Fruit fly (Drosophila melanogaster) whole organism, embryonic: ENCODE measurements around the gene Cyp28c1.
A peak's percentile ranks its signal among the peaks of the same experiment; 100 is the strongest.

Experiments used
- CG10431 ChIP-seq: fragments of 200-800 bp; sonication (Bioruptor generic); optimal IDR thresholded peaks from 3 replicates; lab custom pipeline; 2018; ENCODE audit warnings: missing biosample characterization, mild to moderate bottlenecking, missing genetic modification characterization
- CG11085 ChIP-seq: fragments of 200-800 bp; sonication (Bioruptor generic); IDR thresholded peaks from 2 replicates; pipeline ENCODE4 v1.3.6; 2022; ENCODE audit warnings: missing biosample characterization, missing genetic modification characterization
- CG1233 ChIP-seq: fragments of 200-800 bp; sonication (Bioruptor generic); optimal IDR thresholded peaks from 4 replicates; lab custom pipeline; 2018; ENCODE audit warnings: missing biosample characterization, mild to moderate bottlenecking, missing genetic modification characterization
- CG13624 ChIP-seq: fragments of 200-800 bp; sonication (Bioruptor generic); optimal IDR thresholded peaks from 2 replicates; lab custom pipeline; 2016; ENCODE audit warnings: missing biosample characterization, missing genetic modification characterization
- CG15514 ChIP-seq: fragments of 200-800 bp; sonication (Bioruptor generic); optimal IDR thresholded peaks from 3 replicates; lab custom pipeline; 2017; ENCODE audit warnings: missing biosample characterization, missing genetic modification characterization, mild to moderate bottlenecking, moderate library complexity, missing genetic modification reagents
- CG15696 ChIP-seq: fragments of 200-800 bp; sonication (Bioruptor generic); optimal IDR thresholded peaks from 2 replicates; lab custom pipeline; 2019; ENCODE audit warnings: missing biosample characterization, mild to moderate bottlenecking, missing genetic modification characterization, moderate library complexity
- CG17385 ChIP-seq: fragments of 200-800 bp; sonication (Bioruptor generic); optimal IDR thresholded peaks from 3 replicates; lab custom pipeline; 2018; ENCODE audit warnings: missing biosample characterization, mild to moderate bottlenecking, missing genetic modification characterization
- CG17829 ChIP-seq: fragments of 200-800 bp; optimal IDR thresholded peaks from 2 replicates; lab custom pipeline; 2019; ENCODE audit warnings: missing biosample characterization, mild to moderate bottlenecking, missing genetic modification characterization, moderate library complexity
- CG34224 ChIP-seq: fragments of 200-800 bp; sonication (Bioruptor generic); IDR thresholded peaks from 3 replicates; pipeline ENCODE4 v1.3.6; 2022; ENCODE audit warnings: missing biosample characterization, missing genetic modification characterization; ENCODE audit not compliant: partially characterized antibody
- CG42726 ChIP-seq: fragments of 200-800 bp; sonication (Bioruptor generic); IDR thresholded peaks from 2 replicates; pipeline ENCODE4 v1.3.6; 2022; ENCODE audit warnings: missing biosample characterization, missing genetic modification characterization; ENCODE audit not compliant: partially characterized antibody
- CG4854 ChIP-seq: fragments of 200-800 bp; sonication (Bioruptor generic); optimal IDR thresholded peaks from 2 replicates; lab custom pipeline; 2016; ENCODE audit warnings: missing biosample characterization, missing genetic modification characterization, inconsistent platforms
- CG8290 ChIP-seq, 3 experiments: fragments of 200-800 bp; sonication (Bioruptor generic); optimal IDR thresholded peaks; 2 replicates each; lab custom pipeline; 2016 to 2019; ENCODE audit warnings: missing biosample characterization in 3 of 3, missing genetic modification characterization in 3 of 3, mild to moderate bottlenecking in 2 of 3, moderate library complexity in 1 of 3
- D19A ChIP-seq: fragments of 200-800 bp; optimal IDR thresholded peaks from 3 replicates; lab custom pipeline; 2019; ENCODE audit warnings: missing biosample characterization, mild to moderate bottlenecking, missing genetic modification characterization, moderate library complexity
- Dad ChIP-seq: fragments of 200-800 bp; sonication (Bioruptor generic); optimal IDR thresholded peaks from 3 replicates; lab custom pipeline; 2016; ENCODE audit warnings: missing biosample characterization, missing genetic modification characterization
- Elba2 ChIP-seq: fragments of 200-800 bp; sonication (Bioruptor generic); optimal IDR thresholded peaks from 3 replicates; lab custom pipeline; 2016; ENCODE audit warnings: missing biosample characterization, missing genetic modification characterization
- Ets65A ChIP-seq: fragments of 200-800 bp; sonication (Bioruptor generic); peaks from one replicate; lab custom pipeline; 2016; ENCODE audit warnings: missing biosample characterization, missing genetic modification characterization
- Fer1 ChIP-seq: fragments of 200-800 bp; sonication (Bioruptor generic); optimal IDR thresholded peaks from 2 replicates; lab custom pipeline; 2017; ENCODE audit warnings: missing biosample characterization, mild to moderate bottlenecking, missing genetic modification characterization
- HLH4C ChIP-seq: fragments of 200-800 bp; sonication (Bioruptor generic); IDR thresholded peaks from 3 replicates; pipeline ENCODE4 v1.3.6; 2022; ENCODE audit warnings: missing biosample characterization, missing genetic modification characterization; ENCODE audit not compliant: partially characterized antibody
- Hr3 ChIP-seq: fragments of 200-800 bp; sonication (Bioruptor generic); optimal IDR thresholded peaks from 3 replicates; lab custom pipeline; 2016; ENCODE audit warnings: missing biosample characterization, missing genetic modification characterization
- Xrp1 ChIP-seq: fragments of 200-800 bp; sonication (Bioruptor generic); IDR thresholded peaks from 2 replicates; pipeline ENCODE4 v1.3.6; 2022; ENCODE audit warnings: missing biosample characterization, missing genetic modification characterization
- YL-1 ChIP-seq: fragments of 200-800 bp; sonication (Bioruptor generic); optimal IDR thresholded peaks from 3 replicates; lab custom pipeline; 2017; ENCODE audit warnings: missing biosample characterization, mild to moderate bottlenecking, missing genetic modification characterization
- br ChIP-seq: fragments of >200 bp; optimal IDR thresholded peaks from 2 replicates; lab custom pipeline; 2017
- cad ChIP-seq: fragments of >200 bp; optimal IDR thresholded peaks from 2 replicates; lab custom pipeline; 2017; ENCODE audit warnings: missing biosample characterization, missing genetic modification characterization
- chn ChIP-seq: fragments of 200-800 bp; sonication (Bioruptor generic); optimal IDR thresholded peaks from 2 replicates; lab custom pipeline; 2016; ENCODE audit warnings: missing biosample characterization, missing genetic modification characterization
- dan ChIP-seq: fragments of 200-800 bp; sonication (Bioruptor generic); IDR thresholded peaks from 2 replicates; pipeline ENCODE4 v1.3.6; 2022; ENCODE audit warnings: missing biosample characterization, missing genetic modification characterization
- ems ChIP-seq: fragments of 200-800 bp; sonication (Bioruptor generic); optimal IDR thresholded peaks from 3 replicates; lab custom pipeline; 2016; ENCODE audit warnings: missing biosample characterization, missing genetic modification characterization
- ftz-f1 ChIP-seq: fragments of 200-800 bp; sonication (Bioruptor generic); optimal IDR thresholded peaks from 2 replicates; lab custom pipeline; 2016; ENCODE audit warnings: missing biosample characterization, missing genetic modification characterization
- gem ChIP-seq: fragments of 200-800 bp; sonication (Bioruptor generic); optimal IDR thresholded peaks from 2 replicates; lab custom pipeline; 2019; ENCODE audit warnings: missing biosample characterization, mild to moderate bottlenecking, missing genetic modification characterization, moderate library complexity
- gfzf ChIP-seq: fragments of 200-800 bp; sonication (Bioruptor generic); optimal IDR thresholded peaks from 2 replicates; lab custom pipeline; 2016; ENCODE audit warnings: missing biosample characterization, mild to moderate bottlenecking, missing genetic modification characterization, moderate library complexity
- ind ChIP-seq: fragments of 200-800 bp; sonication (Bioruptor generic); optimal IDR thresholded peaks from 3 replicates; lab custom pipeline; 2016; ENCODE audit warnings: missing biosample characterization, missing genetic modification characterization
- insv ChIP-seq, 2 experiments: fragments of 200-800 bp; sonication (Bioruptor generic); optimal IDR thresholded peaks; 3 replicates each; lab custom pipeline; 2016 to 2018; ENCODE audit warnings: missing biosample characterization in 2 of 2, missing genetic modification characterization in 2 of 2
- inv ChIP-seq: fragments of 200-800 bp; sonication (Bioruptor generic); IDR thresholded peaks from 2 replicates; pipeline ENCODE4 v1.3.6; 2022; ENCODE audit warnings: missing biosample characterization, missing genetic modification characterization; ENCODE audit not compliant: partially characterized antibody
- lmd ChIP-seq: fragments of 200-800 bp; sonication (Bioruptor generic); IDR thresholded peaks from 2 replicates; pipeline ENCODE4 v1.3.6; 2022; ENCODE audit warnings: missing biosample characterization, missing genetic modification characterization
- luna ChIP-seq: fragments of 200-800 bp; sonication (Bioruptor generic); optimal IDR thresholded peaks from 2 replicates; lab custom pipeline; 2016; ENCODE audit warnings: missing biosample characterization, missing genetic modification characterization
- mld ChIP-seq: fragments of 200-800 bp; sonication (Bioruptor generic); IDR thresholded peaks from 3 replicates; pipeline ENCODE4 v1.3.6; 2022; ENCODE audit warnings: missing biosample characterization, missing genetic modification characterization; ENCODE audit not compliant: partially characterized antibody
- phol ChIP-seq: fragments of 200-800 bp; sonication (Bioruptor generic); optimal IDR thresholded peaks from 3 replicates; lab custom pipeline; 2018; ENCODE audit warnings: missing biosample characterization, mild to moderate bottlenecking, missing genetic modification characterization, moderate library complexity
- row ChIP-seq: fragments of 200-800 bp; sonication (Bioruptor generic); IDR thresholded peaks from 3 replicates; pipeline ENCODE4 v1.3.6; 2022; ENCODE audit warnings: missing biosample characterization, missing genetic modification characterization
- sc ChIP-seq, 3 experiments: fragments of >200 bp in 2 of 3; fragments of 200-800 bp in 1 of 3; sonication (Bioruptor generic) in 1 of 3; optimal IDR thresholded peaks; 2 replicates in 2 of 3; 3 replicates in 1 of 3; lab custom pipeline; 2017; ENCODE audit warnings: mild to moderate bottlenecking in 1 of 3, missing biosample characterization in 1 of 3, missing genetic modification characterization in 1 of 3, missing genetic modification reagents in 1 of 3
- scrt ChIP-seq: fragments of 200-800 bp; sonication (Bioruptor generic); optimal IDR thresholded peaks from 2 replicates; lab custom pipeline; 2018; ENCODE audit warnings: missing biosample characterization, mild to moderate bottlenecking, missing genetic modification characterization, moderate library complexity
- sd ChIP-seq: fragments of 200-800 bp; sonication (Bioruptor generic); optimal IDR thresholded peaks from 3 replicates; lab custom pipeline; 2018; ENCODE audit warnings: missing biosample characterization, mild to moderate bottlenecking, missing genetic modification characterization, moderate library complexity
- sens-2 ChIP-seq: fragments of 200-800 bp; sonication (Bioruptor generic); IDR thresholded peaks from 2 replicates; pipeline ENCODE4 v1.3.6; 2022; ENCODE audit warnings: missing biosample characterization, missing genetic modification characterization
- sisA ChIP-seq: fragments of 200-800 bp; sonication (Bioruptor generic); IDR thresholded peaks from 2 replicates; pipeline ENCODE4 v1.3.6; 2022; ENCODE audit warnings: missing biosample characterization, missing genetic modification characterization
- slbo ChIP-seq: fragments of 200-800 bp; sonication (Bioruptor generic); IDR thresholded peaks from 2 replicates; pipeline ENCODE4 v1.3.6; 2022; ENCODE audit warnings: missing biosample characterization, missing genetic modification characterization
- slp2 ChIP-seq: fragments of 200-800 bp; sonication (Bioruptor generic); optimal IDR thresholded peaks from 2 replicates; lab custom pipeline; 2016; ENCODE audit warnings: missing biosample characterization, missing genetic modification characterization
- sob ChIP-seq: fragments of 200-800 bp; sonication (Bioruptor generic); IDR thresholded peaks from 2 replicates; pipeline ENCODE4 v1.3.6; 2022; ENCODE audit warnings: missing biosample characterization, missing genetic modification characterization
- stwl ChIP-seq: fragments of 200-800 bp; sonication (Bioruptor generic); optimal IDR thresholded peaks from 3 replicates; lab custom pipeline; 2018; ENCODE audit warnings: missing biosample characterization, mild to moderate bottlenecking, missing genetic modification characterization, moderate library complexity
- tap ChIP-seq: fragments of 200-800 bp; optimal IDR thresholded peaks from 3 replicates; lab custom pipeline; 2019; ENCODE audit warnings: missing biosample characterization, mild to moderate bottlenecking, missing genetic modification characterization, moderate library complexity
- unpg ChIP-seq: fragments of 200-800 bp; sonication (Bioruptor generic); optimal IDR thresholded peaks from 3 replicates; lab custom pipeline; 2018; ENCODE audit warnings: missing biosample characterization, mild to moderate bottlenecking, missing genetic modification characterization, moderate library complexity
- zen2 ChIP-seq: fragments of 200-800 bp; sonication (Bioruptor generic); IDR thresholded peaks from 3 replicates; pipeline ENCODE4 v1.3.6; 2022; ENCODE audit warnings: missing biosample characterization, missing genetic modification characterization; ENCODE audit not compliant: partially characterized antibody

Gene Cyp28c1

DNA sequence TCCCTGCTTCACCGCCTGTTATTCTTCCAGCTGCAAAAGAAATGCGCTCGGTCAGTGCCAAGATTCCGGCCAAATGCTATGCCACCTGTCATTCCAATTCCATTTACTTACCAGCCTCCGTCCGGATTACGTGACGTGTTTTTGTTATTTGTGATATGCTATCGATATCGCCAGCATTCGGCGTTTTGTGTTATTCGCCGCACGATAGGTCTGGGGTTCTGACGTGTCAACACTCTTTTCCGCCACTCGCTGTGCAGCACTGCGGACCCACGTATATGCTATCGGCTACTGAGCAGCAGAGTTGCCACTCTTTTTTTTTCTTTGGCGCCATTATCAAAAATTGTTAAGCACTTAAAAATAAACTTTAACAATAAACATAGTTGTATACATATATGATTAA, 12.9 kb downstream of the Cyp28c1 start, which contains the start of gene p24-1 (continued):
- TF ChIP-seq ftz-f1 (GFP tag; lab: Kevin White, UChicago) = peak; percentile 9
- TF ChIP-seq stwl = peak; percentile 85
- peak; percentile 52 for TF ChIP-seq Dad
- TF ChIP-seq YL-1 (GFP tag; lab: Kevin White, UChicago) = peak; percentile 90
- peak; percentile 53 for TF ChIP-seq Fer1
- TF ChIP-seq sob (GFP tag; lab: Robert Waterston, UW) = peak; percentile 80
- peak; percentile 12; the same call in 1 of the 2 replicates for TF ChIP-seq sisA
- peak; percentile 35; the same call in 1 of the 2 replicates for TF ChIP-seq Xrp1 (GFP tag; lab: Robert Waterston, UW)
- peak; percentile 70 for TF ChIP-seq CG13624 (GFP tag; lab: Kevin White, UChicago)
- peak; percentile 50 for TF ChIP-seq CG17829 (tag; lab: Kevin White, UChicago)
- TF ChIP-seq CG42726 (GFP tag; lab: Robert Waterston, UW) = peak; percentile 94
- peak; percentile 64 for TF ChIP-seq phol (tag; lab: Kevin White, UChicago)
- peak; percentile 83 for TF ChIP-seq HLH4C (GFP tag; lab: Robert Waterston, UW)
- no peak for TF ChIP-seq luna (GFP tag; lab: Kevin White, UChicago)
- no peak for TF ChIP-seq dan (GFP tag; lab: Robert Waterston, UW)
- TF ChIP-seq tap (tag; lab: Kevin White, UChicago) = peak; percentile 12
- peak; percentile 60 for TF ChIP-seq chn
- TF ChIP-seq row (GFP tag; lab: Robert Waterston, UW) = peak; percentile 54
- peak; percentile 86 for TF ChIP-seq CG15514 (GFP tag; lab: Kevin White, UChicago)
- peak; percentile 37 for TF ChIP-seq ind (GFP tag; lab: Kevin White, UChicago)
- TF ChIP-seq mld (GFP tag; lab: Robert Waterston, UW) = peak; percentile 81
- TF ChIP-seq CG8290 (GFP tag; optimal IDR thresholded peaks at IDR 0.05; lab: Kevin White, UChicago) = peak; percentile 87
- peak in 1 of 2 experiments; percentile 91 for TF ChIP-seq CG8290 (tag; optimal IDR thresholded peaks at IDR 0.05; lab: Kevin White, UChicago)
- no peak for TF ChIP-seq Elba2
- no peak for TF ChIP-seq sc (optimal IDR thresholded peaks at IDR 0.05; lab: Kevin White, UChicago)
- TF ChIP-seq sc (GFP tag; optimal IDR thresholded peaks at IDR 0.05; lab: Kevin White, UChicago) = no peak
- no peak for TF ChIP-seq sens-2
- peak; percentile 82 for TF ChIP-seq inv (GFP tag; lab: Robert Waterston, UW)
- peak; percentile 36 for TF ChIP-seq gfzf (GFP tag; lab: Kevin White, UChicago)
- peak; percentile 89 for TF ChIP-seq CG34224 (GFP tag; lab: Robert Waterston, UW)
- TF ChIP-seq sd (tag; lab: Kevin White, UChicago) = peak; percentile 47
- TF ChIP-seq Hr3 = peak; percentile 26
- peak; percentile 31 for TF ChIP-seq unpg (GFP tag; lab: Kevin White, UChicago)
- peak; percentile 23 for TF ChIP-seq gem
- TF ChIP-seq D19A (tag; lab: Kevin White, UChicago) = no peak
- TF ChIP-seq slp2 (GFP tag; lab: Kevin White, UChicago) = no peak
- peak; percentile 11; the same call in 1 of the 2 replicates for TF ChIP-seq lmd (GFP tag; lab: Robert Waterston, UW)
- peak; percentile 96 for TF ChIP-seq Ets65A (GFP tag; lab: Kevin White, UChicago)
- TF ChIP-seq CG1233 (GFP tag; lab: Kevin White, UChicago) = no peak
- no peak for TF ChIP-seq scrt
- TF ChIP-seq CG15696 = peak; percentile 7
- peak; percentile 60; the same call in 1 of the 3 replicates for TF ChIP-seq zen2 (GFP tag; lab: Robert Waterston, UW)
- TF ChIP-seq CG10431 = no peak
- peak; percentile 17 for TF ChIP-seq ems
- TF ChIP-seq insv (GFP tag; optimal IDR thresholded peaks at IDR 0.05; lab: Kevin White, UChicago) = peak in 1 of 2 experiments; percentile 7
- TF ChIP-seq CG11085 (GFP tag; lab: Robert Waterston, UW) = peak; percentile 35; the same call in 1 of the 2 replicates
- TF ChIP-seq slbo (GFP tag; lab: Robert Waterston, UW) = peak; percentile 81
- TF ChIP-seq br (lab: Kevin White, UChicago) = no peak
- peak; percentile 8 for TF ChIP-seq CG17385
- TF ChIP-seq CG4854 = peak; percentile 43
- TF ChIP-seq cad (GFP tag; lab: Kevin White, UChicago) = no peak
